Fruit fly (Drosophila melanogaster) whole organism, wandering third instar larva: ENCODE measurements around the gene fred.

Source experiments
- Abd-B ChIP-seq: fragments of >200 bp; optimal IDR thresholded peaks from 2 replicates; lab custom pipeline; 2017; ENCODE audit warnings: missing biosample characterization, missing genetic modification characterization
- Dfd ChIP-seq: fragments of >200 bp; optimal IDR thresholded peaks from 2 replicates; lab custom pipeline; 2017; ENCODE audit warnings: missing biosample characterization, missing genetic modification characterization
- GATAd ChIP-seq: sonication (Bioruptor generic); optimal IDR thresholded peaks from 2 replicates; lab custom pipeline; 2016; ENCODE audit warnings: missing biosample characterization, missing genetic modification characterization
- Jra ChIP-seq: sonication (Bioruptor generic); optimal IDR thresholded peaks from 2 replicates; lab custom pipeline; 2016; ENCODE audit warnings: missing biosample characterization, missing genetic modification characterization
- Myc ChIP-seq: fragments of >200 bp; optimal IDR thresholded peaks from 2 replicates; lab custom pipeline; 2017
- N ChIP-seq: fragments of >200 bp; optimal IDR thresholded peaks from 2 replicates; lab custom pipeline; 2018; ENCODE audit warnings: missing biosample characterization, missing external identifiers, missing genetic modification characterization
- OdsH ChIP-seq: fragments of 200-800 bp; sonication (Bioruptor generic); optimal IDR thresholded peaks from 2 replicates; lab custom pipeline; 2016; ENCODE audit warnings: missing biosample characterization, mild to moderate bottlenecking, missing genetic modification characterization
- brk ChIP-seq: fragments of 200-800 bp; sonication (Bioruptor generic); optimal IDR thresholded peaks from 2 replicates; lab custom pipeline; 2016; ENCODE audit warnings: missing biosample characterization, mild to moderate bottlenecking, missing genetic modification characterization
- dl ChIP-seq, 2 experiments: fragments of 175-275, 200-275 bp in 1 of 2; fragments of 200-275 bp in 1 of 2; sonication (Bioruptor generic); optimal IDR thresholded peaks; lab custom pipeline; 2018; ENCODE audit warnings: mild to moderate bottlenecking in 2 of 2, missing biosample characterization in 2 of 2, missing genetic modification characterization in 2 of 2, moderate library complexity in 2 of 2; ENCODE audit not compliant: partially characterized antibody in 2 of 2, insufficient read depth in 1 of 2
- ey ChIP-seq: fragments of 200-800 bp; sonication (Bioruptor generic); optimal IDR thresholded peaks from 2 replicates; lab custom pipeline; 2016; ENCODE audit warnings: missing biosample characterization, missing genetic modification characterization
- fru ChIP-seq: fragments of 200-800 bp; sonication (Bioruptor generic); optimal IDR thresholded peaks from 3 replicates; lab custom pipeline; 2016; ENCODE audit warnings: missing biosample characterization, mild to moderate bottlenecking, missing genetic modification characterization
- pan ChIP-seq: fragments of >200 bp; optimal IDR thresholded peaks from 2 replicates; lab custom pipeline; 2017
- tai ChIP-seq: sonication (Bioruptor generic); optimal IDR thresholded peaks from 2 replicates; lab custom pipeline; 2016; ENCODE audit warnings: missing biosample characterization, missing genetic modification characterization
- usp ChIP-seq: fragments of >200 bp; optimal IDR thresholded peaks from 2 replicates; lab custom pipeline; 2017; ENCODE audit warnings: missing biosample characterization, missing genetic modification characterization

DNA sequence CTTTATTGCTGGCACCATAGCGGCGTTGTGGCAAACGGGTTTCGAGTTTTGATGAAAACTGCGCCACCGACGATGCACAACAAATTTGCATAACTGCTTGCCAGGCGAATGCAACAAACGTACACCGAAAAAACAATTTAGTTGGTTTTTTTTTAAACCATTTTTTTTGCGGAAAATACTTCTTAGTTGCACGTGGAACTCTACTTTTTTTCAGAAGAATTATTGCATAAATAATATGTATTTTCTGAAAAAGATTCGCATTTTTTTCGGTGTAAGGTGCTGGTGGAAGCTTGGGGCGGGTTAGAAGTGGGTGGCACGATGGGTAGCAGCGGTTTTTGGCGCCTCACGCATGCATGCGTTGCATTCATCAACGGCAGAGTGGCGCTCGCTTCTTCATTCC lies 110.3 kb downstream of the fred start:
- TF ChIP-seq dl (GFP tag; optimal IDR thresholded peaks at IDR 0.05; lab: Kevin White, UChicago; ENCODE audit: insufficient read depth in 1 of 2, partially characterized antibody in 2 of 2) = no peak
- TF ChIP-seq GATAd = no peak
- TF ChIP-seq N (GFP tag; lab: Kevin White, UChicago) = no peak
- no peak for TF ChIP-seq tai
- no peak for TF ChIP-seq brk
- TF ChIP-seq Myc (lab: Kevin White, UChicago) = no peak
- TF ChIP-seq fru (GFP tag; lab: Kevin White, UChicago) = peak; percentile 10
- TF ChIP-seq usp = no peak
- no peak for TF ChIP-seq Dfd (GFP tag; lab: Kevin White, UChicago)
- TF ChIP-seq pan = no peak
- TF ChIP-seq ey (GFP tag; lab: Kevin White, UChicago) = peak; percentile 39
- TF ChIP-seq Jra (GFP tag; lab: Kevin White, UChicago) = no peak
- TF ChIP-seq Abd-B (GFP tag; lab: Kevin White, UChicago) = no peak
- no peak for TF ChIP-seq OdsH (GFP tag; lab: Kevin White, UChicago)
